Fruit fly (Drosophila melanogaster) whole organism, embryonic: ENCODE data around the gene CCDC151.

Source experiments
- Atf6 ChIP-seq: fragments of 200-800 bp; sonication (Bioruptor generic); IDR thresholded peaks from 2 replicates; pipeline ENCODE4 v1.3.6; 2022; ENCODE audit warnings: missing biosample characterization, missing genetic modification characterization
- CG1024 ChIP-seq: fragments of 200-800 bp; sonication (Bioruptor generic); IDR thresholded peaks from 2 replicates; pipeline ENCODE4 v1.3.6; 2022; ENCODE audit warnings: missing biosample characterization, missing genetic modification characterization
- CG10274 ChIP-seq: fragments of 200-800 bp; sonication (Bioruptor generic); optimal IDR thresholded peaks from 3 replicates; lab custom pipeline; 2017; ENCODE audit warnings: missing biosample characterization, mild to moderate bottlenecking, missing genetic modification characterization
- CG10321 ChIP-seq: fragments of 200-800 bp; sonication (Bioruptor generic); IDR thresholded peaks from 2 replicates; pipeline ENCODE4 v1.3.6; 2022; ENCODE audit warnings: missing biosample characterization, missing genetic modification characterization
- CG11085 ChIP-seq: fragments of 200-800 bp; sonication (Bioruptor generic); IDR thresholded peaks from 2 replicates; pipeline ENCODE4 v1.3.6; 2022; ENCODE audit warnings: missing biosample characterization, missing genetic modification characterization
- CG11695 ChIP-seq: fragments of 200-800 bp; sonication (Bioruptor generic); IDR thresholded peaks from 3 replicates; pipeline ENCODE4 v1.3.6; 2022; ENCODE audit warnings: missing biosample characterization, missing genetic modification characterization
- CG12155 ChIP-seq: fragments of 200-800 bp; sonication (Bioruptor generic); optimal IDR thresholded peaks from 3 replicates; lab custom pipeline; 2016; ENCODE audit warnings: missing biosample characterization, missing genetic modification characterization
- CG12219 ChIP-seq: fragments of 200-800 bp; sonication (Bioruptor generic); optimal IDR thresholded peaks from 3 replicates; lab custom pipeline; 2018; ENCODE audit warnings: missing biosample characterization, mild to moderate bottlenecking, missing genetic modification characterization
- CG1233 ChIP-seq: fragments of 200-800 bp; sonication (Bioruptor generic); optimal IDR thresholded peaks from 4 replicates; lab custom pipeline; 2018; ENCODE audit warnings: missing biosample characterization, mild to moderate bottlenecking, missing genetic modification characterization
- CG13123 ChIP-seq: fragments of 200-800 bp; sonication (Bioruptor generic); optimal IDR thresholded peaks from 2 replicates; lab custom pipeline; 2016; ENCODE audit warnings: missing biosample characterization, missing genetic modification characterization
- CG13775 ChIP-seq: fragments of 200-800 bp; sonication (Bioruptor generic); optimal IDR thresholded peaks from 3 replicates; lab custom pipeline; 2017; ENCODE audit warnings: missing biosample characterization, mild to moderate bottlenecking, missing genetic modification characterization
- CG14050 ChIP-seq: fragments of 200-800 bp; sonication (Bioruptor generic); IDR thresholded peaks from 3 replicates; pipeline ENCODE4 v1.3.6; 2022; ENCODE audit warnings: missing biosample characterization, missing genetic modification characterization
- CG15601 ChIP-seq: fragments of 200-800 bp; sonication (Bioruptor generic); optimal IDR thresholded peaks from 3 replicates; lab custom pipeline; 2019; ENCODE audit warnings: missing biosample characterization, mild to moderate bottlenecking, missing genetic modification characterization, moderate library complexity
- CG1602 ChIP-seq: fragments of 200-800 bp; sonication (Bioruptor generic); optimal IDR thresholded peaks from 3 replicates; lab custom pipeline; 2016; ENCODE audit warnings: missing biosample characterization, missing genetic modification characterization
- CG16813 ChIP-seq: fragments of 200-800 bp; sonication (Bioruptor generic); IDR thresholded peaks from 3 replicates; pipeline ENCODE4 v1.3.6; 2022; ENCODE audit warnings: missing biosample characterization, missing genetic modification characterization; ENCODE audit not compliant: partially characterized antibody
- CG17385 ChIP-seq: fragments of 200-800 bp; sonication (Bioruptor generic); optimal IDR thresholded peaks from 3 replicates; lab custom pipeline; 2018; ENCODE audit warnings: missing biosample characterization, mild to moderate bottlenecking, missing genetic modification characterization
- CG18011 ChIP-seq: fragments of 200-800 bp; sonication (Bioruptor generic); optimal IDR thresholded peaks from 2 replicates; lab custom pipeline; 2017; ENCODE audit warnings: missing biosample characterization, missing genetic modification characterization, mild to moderate bottlenecking, moderate library complexity, missing genotype
- CG18619 ChIP-seq: fragments of 200-800 bp; sonication (Bioruptor generic); optimal IDR thresholded peaks from 3 replicates; lab custom pipeline; 2017; ENCODE audit warnings: missing biosample characterization, mild to moderate bottlenecking, missing genetic modification characterization
- CG30431 ChIP-seq: fragments of 200-800 bp; sonication (Bioruptor generic); optimal IDR thresholded peaks from 2 replicates; lab custom pipeline; 2017; ENCODE audit warnings: missing biosample characterization, missing genetic modification characterization
- CG33557 ChIP-seq: fragments of 200-800 bp; sonication (Bioruptor generic); optimal IDR thresholded peaks from 2 replicates; lab custom pipeline; 2019; ENCODE audit warnings: missing biosample characterization, mild to moderate bottlenecking, missing genetic modification characterization, moderate library complexity
- CG4404 ChIP-seq: fragments of 200-800 bp; sonication (Bioruptor generic); IDR thresholded peaks from 2 replicates; pipeline ENCODE4 v1.3.6; 2022; ENCODE audit warnings: missing biosample characterization, missing genetic modification characterization
- CG6765 ChIP-seq: fragments of 200-800 bp; sonication (Bioruptor generic); optimal IDR thresholded peaks from 3 replicates; lab custom pipeline; 2017; ENCODE audit warnings: missing biosample characterization, mild to moderate bottlenecking, missing genetic modification characterization
- CG7987 ChIP-seq: fragments of 200-800 bp; sonication (Bioruptor generic); optimal IDR thresholded peaks from 2 replicates; lab custom pipeline; 2018; ENCODE audit warnings: missing biosample characterization, mild to moderate bottlenecking, missing genetic modification characterization, moderate library complexity
- CG8359 ChIP-seq: fragments of 200-800 bp; sonication (Bioruptor generic); optimal IDR thresholded peaks from 2 replicates; lab custom pipeline; 2017; ENCODE audit warnings: missing biosample characterization, mild to moderate bottlenecking, missing genetic modification characterization, borderline replicate concordance
- CG9609 ChIP-seq: fragments of 200-800 bp; sonication (Bioruptor generic); optimal IDR thresholded peaks from 3 replicates; lab custom pipeline; 2016; ENCODE audit warnings: missing biosample characterization, missing genetic modification characterization
- CrebB ChIP-seq: fragments of 200-800 bp; sonication (Bioruptor generic); optimal IDR thresholded peaks from 3 replicates; lab custom pipeline; 2018; ENCODE audit warnings: missing biosample characterization, mild to moderate bottlenecking, missing genetic modification characterization
- Eip74EF ChIP-seq, 2 experiments: fragments of 200-800 bp in 1 of 2; fragments of >200 bp in 1 of 2; sonication (Bioruptor generic) in 1 of 2; optimal IDR thresholded peaks; 2 replicates each; lab custom pipeline; 2017 to 2019; ENCODE audit warnings: missing biosample characterization in 2 of 2, missing genetic modification characterization in 2 of 2, mild to moderate bottlenecking in 1 of 2, moderate library complexity in 1 of 2
- Fer2 ChIP-seq: fragments of 200-800 bp; sonication (Bioruptor generic); optimal IDR thresholded peaks from 2 replicates; lab custom pipeline; 2018; ENCODE audit warnings: missing biosample characterization, mild to moderate bottlenecking, missing genetic modification characterization, moderate library complexity
- HLH4C ChIP-seq: fragments of 200-800 bp; sonication (Bioruptor generic); IDR thresholded peaks from 3 replicates; pipeline ENCODE4 v1.3.6; 2022; ENCODE audit warnings: missing biosample characterization, missing genetic modification characterization; ENCODE audit not compliant: partially characterized antibody
- Hr3 ChIP-seq: fragments of 200-800 bp; sonication (Bioruptor generic); optimal IDR thresholded peaks from 3 replicates; lab custom pipeline; 2016; ENCODE audit warnings: missing biosample characterization, missing genetic modification characterization
- MESR4 ChIP-seq: fragments of 200-800 bp; sonication (Bioruptor generic); optimal IDR thresholded peaks from 2 replicates; lab custom pipeline; 2018; ENCODE audit warnings: missing biosample characterization, mild to moderate bottlenecking, missing genetic modification characterization, moderate library complexity
- Poxn ChIP-seq: fragments of 200-800 bp; sonication (Bioruptor generic); IDR thresholded peaks from 2 replicates; pipeline ENCODE4 v1.3.6; 2022; ENCODE audit warnings: missing biosample characterization, missing genetic modification characterization
- Scr ChIP-seq: fragments of 200-800 bp; sonication (Bioruptor generic); IDR thresholded peaks from 2 replicates; pipeline ENCODE4 v1.3.6; 2022; ENCODE audit warnings: missing biosample characterization, missing genetic modification characterization; ENCODE audit not compliant: partially characterized antibody
- Sry-β ChIP-seq: fragments of 200-800 bp; sonication (Bioruptor generic); optimal IDR thresholded peaks from 2 replicates; lab custom pipeline; 2018; ENCODE audit warnings: missing biosample characterization, mild to moderate bottlenecking, missing genetic modification characterization, moderate library complexity
- az2 ChIP-seq: fragments of 200-800 bp; sonication (Bioruptor generic); optimal IDR thresholded peaks from 3 replicates; lab custom pipeline; 2016; ENCODE audit warnings: missing biosample characterization, missing genetic modification characterization
- chif ChIP-seq, 2 experiments: fragments of 200-800 bp; sonication (Bioruptor generic); optimal IDR thresholded peaks; 3 replicates each; lab custom pipeline; 2016; ENCODE audit warnings: missing biosample characterization in 2 of 2, missing genetic modification characterization in 2 of 2
- danr ChIP-seq: fragments of 200-800 bp; sonication (Bioruptor generic); IDR thresholded peaks from 2 replicates; pipeline ENCODE4 v1.3.6; 2022; ENCODE audit warnings: missing biosample characterization, missing genetic modification characterization
- dysf ChIP-seq: fragments of 200-800 bp; sonication (Bioruptor generic); IDR thresholded peaks from 3 replicates; pipeline ENCODE4 v1.3.6; 2022; ENCODE audit warnings: missing biosample characterization, missing genetic modification characterization
- ems ChIP-seq: fragments of 200-800 bp; sonication (Bioruptor generic); optimal IDR thresholded peaks from 3 replicates; lab custom pipeline; 2016; ENCODE audit warnings: missing biosample characterization, missing genetic modification characterization
- eve ChIP-seq, 2 experiments: fragments of >200 bp; optimal IDR thresholded peaks; 2 replicates each; lab custom pipeline; 2017; ENCODE audit warnings: missing biosample characterization in 2 of 2, missing genetic modification characterization in 2 of 2
- fd102C ChIP-seq: fragments of 200-800 bp; sonication (Bioruptor generic); optimal IDR thresholded peaks from 2 replicates; lab custom pipeline; 2018; ENCODE audit warnings: missing biosample characterization, mild to moderate bottlenecking, missing genetic modification characterization, moderate library complexity
- ham ChIP-seq: fragments of 200-800 bp; sonication (Bioruptor generic); IDR thresholded peaks from 2 replicates; pipeline ENCODE4 v1.3.6; 2022; ENCODE audit warnings: missing biosample characterization, missing genetic modification characterization
- maf-S ChIP-seq: fragments of 200-800 bp; sonication (Bioruptor generic); optimal IDR thresholded peaks from 2 replicates; lab custom pipeline; 2016; ENCODE audit warnings: missing biosample characterization, missing genetic modification characterization
- mirr ChIP-seq: fragments of 200-800 bp; sonication (Bioruptor generic); optimal IDR thresholded peaks from 3 replicates; lab custom pipeline; 2018; ENCODE audit warnings: missing biosample characterization, mild to moderate bottlenecking, missing genetic modification characterization
- odd ChIP-seq: fragments of 200-800 bp; sonication (Bioruptor generic); optimal IDR thresholded peaks from 2 replicates; lab custom pipeline; 2017; ENCODE audit warnings: missing biosample characterization, mild to moderate bottlenecking, missing genetic modification characterization
- onecut ChIP-seq: fragments of 200-800 bp; sonication (Bioruptor generic); IDR thresholded peaks from 2 replicates; pipeline ENCODE4 v1.3.6; 2022; ENCODE audit warnings: missing biosample characterization, missing genetic modification characterization
- scrt ChIP-seq: fragments of 200-800 bp; sonication (Bioruptor generic); optimal IDR thresholded peaks from 2 replicates; lab custom pipeline; 2018; ENCODE audit warnings: missing biosample characterization, mild to moderate bottlenecking, missing genetic modification characterization, moderate library complexity
- sens-2 ChIP-seq: fragments of 200-800 bp; sonication (Bioruptor generic); IDR thresholded peaks from 2 replicates; pipeline ENCODE4 v1.3.6; 2022; ENCODE audit warnings: missing biosample characterization, missing genetic modification characterization
- sqz ChIP-seq: fragments of 200-800 bp; sonication (Bioruptor generic); optimal IDR thresholded peaks from 3 replicates; lab custom pipeline; 2018; ENCODE audit warnings: missing biosample characterization, mild to moderate bottlenecking, missing genetic modification characterization
- toy ChIP-seq: fragments of 200-800 bp; sonication (Bioruptor generic); IDR thresholded peaks from 2 replicates; pipeline ENCODE4 v1.3.6; 2022; ENCODE audit warnings: missing biosample characterization, missing genetic modification characterization
- tx ChIP-seq: fragments of 200-800 bp; sonication (Bioruptor generic); optimal IDR thresholded peaks from 2 replicates; lab custom pipeline; 2016; ENCODE audit warnings: missing biosample characterization, missing genetic modification characterization
- z ChIP-seq: fragments of 200-800 bp; sonication (Bioruptor generic); IDR thresholded peaks from 3 replicates; pipeline ENCODE4 v1.3.6; 2022; ENCODE audit warnings: missing biosample characterization, missing genetic modification characterization

The CCDC151 gene

dm6 chr3L:11833296-11833717 lies 47.9 kb upstream of the CCDC151 start, which contains the start of gene CycA (continued):
- TF ChIP-seq Sry-β (GFP tag; lab: Kevin White, UChicago) = no peak
- TF ChIP-seq CG1233 (GFP tag; lab: Kevin White, UChicago) = no peak
- TF ChIP-seq chif (GFP tag; optimal IDR thresholded peaks at IDR 0.05; lab: Kevin White, UChicago) = no peak
- no peak for TF ChIP-seq maf-S (GFP tag; lab: Kevin White, UChicago)
- TF ChIP-seq eve (GFP tag; optimal IDR thresholded peaks at IDR 0.05; lab: Kevin White, UChicago) = no peak
- TF ChIP-seq CG15601 (tag; lab: Kevin White, UChicago) = peak; percentile 51
- peak; percentile 42 for TF ChIP-seq CG7987 (GFP tag; lab: Kevin White, UChicago)
- TF ChIP-seq onecut (GFP tag; lab: Robert Waterston, UW) = no peak
- no peak for TF ChIP-seq sens-2 (GFP tag; lab: Robert Waterston, UW)
- TF ChIP-seq CG18011 (GFP tag; lab: Kevin White, UChicago) = no peak
- TF ChIP-seq CG13123 (GFP tag; lab: Kevin White, UChicago) = no peak
- no peak for TF ChIP-seq CG10274 (GFP tag; lab: Kevin White, UChicago)
- peak; percentile 84 for TF ChIP-seq Scr (GFP tag; lab: Robert Waterston, UW)
- TF ChIP-seq HLH4C = peak; percentile 63
- TF ChIP-seq toy (GFP tag; lab: Robert Waterston, UW) = no peak
- no peak for TF ChIP-seq CG6765
- no peak for TF ChIP-seq Fer2 (tag; lab: Kevin White, UChicago)
- no peak for TF ChIP-seq CG17385 (GFP tag; lab: Kevin White, UChicago)
- no peak for TF ChIP-seq dysf (GFP tag; lab: Robert Waterston, UW)
- peak; percentile 15 for TF ChIP-seq CG12155 (GFP tag; lab: Kevin White, UChicago)
- TF ChIP-seq ham (GFP tag; lab: Robert Waterston, UW) = no peak
- TF ChIP-seq sqz = no peak
- no peak for TF ChIP-seq CG18619 (GFP tag; lab: Kevin White, UChicago)
- no peak for TF ChIP-seq CG9609
- TF ChIP-seq CG14050 (GFP tag; lab: Robert Waterston, UW) = no peak
- TF ChIP-seq ems (GFP tag; lab: Kevin White, UChicago) = no peak
- TF ChIP-seq CG30431 = no peak
- TF ChIP-seq danr (GFP tag; lab: Robert Waterston, UW) = no peak
- TF ChIP-seq CG10321 (GFP tag; lab: Robert Waterston, UW) = no peak
- no peak for TF ChIP-seq Eip74EF (GFP tag; optimal IDR thresholded peaks at IDR 0.05; lab: Kevin White, UChicago)
- TF ChIP-seq CG11695 = no peak
- TF ChIP-seq Hr3 = no peak
- no peak for TF ChIP-seq Poxn (GFP tag; lab: Robert Waterston, UW)
- TF ChIP-seq CG4404 (GFP tag; lab: Robert Waterston, UW) = no peak
- TF ChIP-seq CG8359 (GFP tag; lab: Kevin White, UChicago) = no peak
- TF ChIP-seq tx (GFP tag; lab: Kevin White, UChicago) = no peak
- no peak for TF ChIP-seq CG11085 (GFP tag; lab: Robert Waterston, UW)
- no peak for TF ChIP-seq z
- TF ChIP-seq CG16813 (GFP tag; lab: Robert Waterston, UW) = peak; percentile 87
- no peak for TF ChIP-seq fd102C (GFP tag; lab: Kevin White, UChicago)
- no peak for TF ChIP-seq odd
- TF ChIP-seq MESR4 (GFP tag; lab: Kevin White, UChicago) = peak; percentile 64
- TF ChIP-seq CG12219 (GFP tag; lab: Kevin White, UChicago) = no peak
- TF ChIP-seq CG33557 (GFP tag; lab: Kevin White, UChicago) = no peak
- no peak for TF ChIP-seq CG13775 (GFP tag; lab: Kevin White, UChicago)
- TF ChIP-seq CrebB = no peak
- no peak for TF ChIP-seq Atf6 (GFP tag; lab: Robert Waterston, UW)
- no peak for TF ChIP-seq mirr (GFP tag; lab: Kevin White, UChicago)
- no peak for TF ChIP-seq az2 (GFP tag; lab: Kevin White, UChicago)
- TF ChIP-seq CG1024 (GFP tag; lab: Robert Waterston, UW) = no peak
- no peak for TF ChIP-seq CG1602 (GFP tag; lab: Kevin White, UChicago)
- no peak for TF ChIP-seq scrt (GFP tag; lab: Kevin White, UChicago)
